Fruit fly (Drosophila melanogaster): Measurements from ENCODE around the gene Cyp4e3.

The Cyp4e3 gene

dm6 chr2L:9757990-9758814, 8.3 kb upstream of the Cyp4e3 start, which contains the start of gene zf30C (continued):
- TF ChIP-seq Hr3 (GFP tag; optimal IDR thresholded peaks at IDR 0.05) (peak; percentile 85), HmgZ (tag; optimal IDR thresholded peaks at IDR 0.05) (peak; percentile 83), peb (GFP tag; IDR thresholded peaks at IDR 0.05) (peak; percentile 52; the same call in 1 of the 2 replicates), cg (GFP tag; optimal IDR thresholded peaks at IDR 0.05) (peak; percentile 31), BtbVII (GFP tag; optimal IDR thresholded peaks at IDR 0.05) (peak; percentile 57), CG12744 (GFP tag; optimal IDR thresholded peaks at IDR 0.05) (peak; percentile 82), CG6272 (GFP tag; IDR thresholded peaks at IDR 0.05) (peak; percentile 87), CG3847 (GFP tag; IDR thresholded peaks at IDR 0.05) (peak; percentile 86), chif (GFP tag; optimal IDR thresholded peaks at IDR 0.05) (peak; percentile 80 to 89), Antp (GFP tag; optimal IDR thresholded peaks at IDR 0.05) (peak; percentile 95), Dref (GFP tag; IDR thresholded peaks at IDR 0.05) (peak; percentile 64), CG13775 (GFP tag; optimal IDR thresholded peaks at IDR 0.05) (peak; percentile 89), otp (GFP tag; IDR thresholded peaks at IDR 0.05) (peak; percentile 84), Hmr (GFP tag; optimal IDR thresholded peaks at IDR 0.05) (peak; percentile 84), CG8089 (GFP tag; optimal IDR thresholded peaks at IDR 0.05) (peak; percentile 78), hbn (GFP tag; IDR thresholded peaks at IDR 0.05; ENCODE audit: partially characterized antibody) (0 out of 2 replicates have a peak, but pooled peaks have one; percentile 20), CG10959 (GFP tag; IDR thresholded peaks at IDR 0.05) (peak; percentile 54; the same call in 1 of the 2 replicates), E2f1 (GFP tag; IDR thresholded peaks at IDR 0.05) (peak; percentile 82), CG9437 (GFP tag; optimal IDR thresholded peaks at IDR 0.05) (peak; percentile 57), dan (GFP tag; IDR thresholded peaks at IDR 0.05) (peak; percentile 61), nerfin-2 (GFP tag; IDR thresholded peaks at IDR 0.05; ENCODE audit: partially characterized antibody) (0 out of 2 replicates have a peak, but pooled peaks have one; percentile 30), CG6254 (GFP tag; optimal IDR thresholded peaks at IDR 0.05) (peak; percentile 59), gem (tag; optimal IDR thresholded peaks at IDR 0.05) (peak; percentile 85), CG13123 (GFP tag; optimal IDR thresholded peaks at IDR 0.05) (peak; percentile 78), Mad (GFP tag; optimal IDR thresholded peaks at IDR 0.05) (peak; percentile 88), MESR4 (GFP tag; optimal IDR thresholded peaks at IDR 0.05) (peak; percentile 66), CG14860 (GFP tag; IDR thresholded peaks at IDR 0.05; ENCODE audit: partially characterized antibody) (no peak), zen2 (GFP tag; IDR thresholded peaks at IDR 0.05; ENCODE audit: partially characterized antibody) (no peak), CG1602 (GFP tag; optimal IDR thresholded peaks at IDR 0.05) (peak; percentile 75), GATAe (GFP tag; conservative IDR thresholded peaks at IDR 0.05) (no peak), CG10543 (GFP tag; optimal IDR thresholded peaks at IDR 0.05) (peak; percentile 83), Chrac-16 (GFP tag; optimal IDR thresholded peaks at IDR 0.05) (peak; percentile 90), seq (GFP tag; IDR thresholded peaks at IDR 0.05) (peak; percentile 86), lov (optimal IDR thresholded peaks at IDR 0.05) (no peak), lov (GFP tag; IDR thresholded peaks at IDR 0.05) (peak; percentile 81; the same call in 2 of the 3 replicates), wdn (GFP tag; IDR thresholded peaks at IDR 0.05) (peak; percentile 48; the same call in 1 of the 2 replicates), CG3163 (GFP tag; optimal IDR thresholded peaks at IDR 0.05) (peak; percentile 79), CG11247 (GFP tag; IDR thresholded peaks at IDR 0.05) (peak; percentile 86), HLH54F (GFP tag; optimal IDR thresholded peaks at IDR 0.05) (peak; percentile 93), fu2 (GFP tag; optimal IDR thresholded peaks at IDR 0.05) (peak; percentile 89), Atf-2 (GFP tag; optimal IDR thresholded peaks at IDR 0.05) (peak; percentile 91), bsh (GFP tag; optimal IDR thresholded peaks at IDR 0.05) (peak; percentile 7 to 77), HmgD (GFP tag; optimal IDR thresholded peaks at IDR 0.05) (peak; percentile 90), gsb (GFP tag; IDR thresholded peaks at IDR 0.05) (peak; percentile 70), CG16779 (GFP tag; IDR thresholded peaks at IDR 0.05) (peak; percentile 54), Hr39 (optimal IDR thresholded peaks at IDR 0.05) (no peak), tio (GFP tag; optimal IDR thresholded peaks at IDR 0.05) (no peak), CG10979 (tag; optimal IDR thresholded peaks at IDR 0.05) (peak; percentile 54), sim (GFP tag; IDR thresholded peaks at IDR 0.05) (no peak)

All from whole organism, embryonic.